Fruit fly (Drosophila melanogaster): ENCODE results near the gene COX5A.

COX5A gene

dm6 chr3R:11779357-11780018, 39.7 kb upstream of the COX5A start:
- no peak for TF ChIP-seq psq (optimal IDR thresholded peaks at IDR 0.05)
- TF ChIP-seq Myc (optimal IDR thresholded peaks at IDR 0.05): no peak
- TF ChIP-seq Sin3A (optimal IDR thresholded peaks at IDR 0.05): no peak
- no peak for TF ChIP-seq insv (optimal IDR thresholded peaks at IDR 0.05)
- TF ChIP-seq ttk (optimal IDR thresholded peaks at IDR 0.05): no peak
- no peak for TF ChIP-seq h (optimal IDR thresholded peaks at IDR 0.05)

- TF ChIP-seq insv (optimal IDR thresholded peaks at IDR 0.05): no peak
- TF ChIP-seq Myc (optimal IDR thresholded peaks at IDR 0.05): no peak
- no peak for TF ChIP-seq psq (optimal IDR thresholded peaks at IDR 0.05)
- no peak for TF ChIP-seq ttk (optimal IDR thresholded peaks at IDR 0.05)
Observed at dm6 chr3R:11780181-11780688, 38.9 kb upstream of the COX5A start.

dm6 chr3R:11786695-11787226, 32.4 kb upstream of the COX5A start, which contains the start of the genes prd1 and HisCl1:
TSS of gene prd1 (minus strand) at chr3R:11787014.
TSS of gene HisCl1 (plus strand) at chr3R:11787176.
- no peak for TF ChIP-seq insv (optimal IDR thresholded peaks at IDR 0.05)
- TF ChIP-seq Sin3A (optimal IDR thresholded peaks at IDR 0.05): no peak
- TF ChIP-seq ttk (optimal IDR thresholded peaks at IDR 0.05): no peak
- no peak for TF ChIP-seq Myc (optimal IDR thresholded peaks at IDR 0.05)
- no peak for TF ChIP-seq h (optimal IDR thresholded peaks at IDR 0.05)
- TF ChIP-seq psq (optimal IDR thresholded peaks at IDR 0.05): no peak

- no peak for TF ChIP-seq Myc (optimal IDR thresholded peaks at IDR 0.05)
- TF ChIP-seq h (optimal IDR thresholded peaks at IDR 0.05): no peak
- TF ChIP-seq Sin3A (optimal IDR thresholded peaks at IDR 0.05): no peak
- no peak for TF ChIP-seq ttk (optimal IDR thresholded peaks at IDR 0.05)
- TF ChIP-seq insv (optimal IDR thresholded peaks at IDR 0.05): no peak
- TF ChIP-seq psq (optimal IDR thresholded peaks at IDR 0.05): no peak
Observed at dm6 chr3R:11796780-11797179, 22.4 kb upstream of the COX5A start, which contains the start of gene Sbf. TSS of gene Sbf (minus strand) at chr3R:11796948.

- no peak for TF ChIP-seq Myc (optimal IDR thresholded peaks at IDR 0.05)
- no peak for TF ChIP-seq h (optimal IDR thresholded peaks at IDR 0.05)
- TF ChIP-seq insv (optimal IDR thresholded peaks at IDR 0.05): no peak
Observed at dm6 chr3R:11805584-11805983, 13.6 kb upstream of the COX5A start.

dm6 chr3R:11806753-11807152, 12.4 kb upstream of the COX5A start:
- no peak for TF ChIP-seq Sin3A (optimal IDR thresholded peaks at IDR 0.05)
- TF ChIP-seq ttk (optimal IDR thresholded peaks at IDR 0.05): no peak
- TF ChIP-seq insv (optimal IDR thresholded peaks at IDR 0.05): no peak
- TF ChIP-seq Myc (optimal IDR thresholded peaks at IDR 0.05): no peak
- TF ChIP-seq psq (optimal IDR thresholded peaks at IDR 0.05): no peak
- no peak for TF ChIP-seq h (optimal IDR thresholded peaks at IDR 0.05)

- TF ChIP-seq Sin3A (optimal IDR thresholded peaks at IDR 0.05) (no peak), psq (optimal IDR thresholded peaks at IDR 0.05) (no peak), insv (optimal IDR thresholded peaks at IDR 0.05) (no peak), Myc (optimal IDR thresholded peaks at IDR 0.05) (no peak), h (optimal IDR thresholded peaks at IDR 0.05) (no peak), ttk (optimal IDR thresholded peaks at IDR 0.05) (no peak)
Observed at dm6 chr3R:11807641-11808040, 11.5 kb upstream of the COX5A start.

dm6 chr3R:11809620-11810019, 9.5 kb upstream of the COX5A start:
- TF ChIP-seq Myc (optimal IDR thresholded peaks at IDR 0.05) (no peak), Sin3A (optimal IDR thresholded peaks at IDR 0.05) (no peak), psq (optimal IDR thresholded peaks at IDR 0.05) (no peak), insv (optimal IDR thresholded peaks at IDR 0.05) (no peak), ttk (optimal IDR thresholded peaks at IDR 0.05) (no peak)

dm6 chr3R:11810831-11811484, 8.2 kb upstream of the COX5A start:
- TF ChIP-seq insv (optimal IDR thresholded peaks at IDR 0.05): no peak
- no peak for TF ChIP-seq h (optimal IDR thresholded peaks at IDR 0.05)
- TF ChIP-seq psq (optimal IDR thresholded peaks at IDR 0.05): no peak

dm6 chr3R:11812479-11812878, 6.7 kb upstream of the COX5A start:
- no peak for TF ChIP-seq Sin3A (optimal IDR thresholded peaks at IDR 0.05)
- no peak for TF ChIP-seq ttk (optimal IDR thresholded peaks at IDR 0.05)
- TF ChIP-seq insv (optimal IDR thresholded peaks at IDR 0.05): no peak
- no peak for TF ChIP-seq Myc (optimal IDR thresholded peaks at IDR 0.05)
- TF ChIP-seq h (optimal IDR thresholded peaks at IDR 0.05): no peak
- TF ChIP-seq psq (optimal IDR thresholded peaks at IDR 0.05): no peak

dm6 chr3R:11812881-11813466, 6.2 kb upstream of the COX5A start, which contains the start of gene ClC-a:
TSS of gene ClC-a (minus strand) at chr3R:11813207.
- TF ChIP-seq Myc (optimal IDR thresholded peaks at IDR 0.05) (no peak), psq (optimal IDR thresholded peaks at IDR 0.05) (no peak), Sin3A (optimal IDR thresholded peaks at IDR 0.05) (no peak), insv (optimal IDR thresholded peaks at IDR 0.05) (no peak), h (optimal IDR thresholded peaks at IDR 0.05) (no peak), ttk (optimal IDR thresholded peaks at IDR 0.05) (no peak)

dm6 chr3R:11819640-11819979, 451 bp downstream of the COX5A start:
- TF ChIP-seq Sin3A (optimal IDR thresholded peaks at IDR 0.05) (no peak), Myc (optimal IDR thresholded peaks at IDR 0.05) (no peak), ttk (optimal IDR thresholded peaks at IDR 0.05) (no peak), insv (optimal IDR thresholded peaks at IDR 0.05) (no peak), h (optimal IDR thresholded peaks at IDR 0.05) (no peak), psq (optimal IDR thresholded peaks at IDR 0.05) (no peak)

Data from Kc167 (cell line).